Worm (Caenorhabditis elegans): ENCODE results near the gene hsb-1.

Gene hsb-1

ce11 chrIV:12583181-12583580 is 16.2 kb upstream of the hsb-1 start:
- TF ChIP-seq unc-42 (tag; optimal IDR thresholded peaks at IDR 0.05) (peak; percentile 60), ceh-31 (tag; optimal IDR thresholded peaks at IDR 0.05) (peak; percentile 21), unc-86 (tag; optimal IDR thresholded peaks at IDR 0.05) (no peak)

ce11 chrIV:12581046-12581445 is 14.0 kb upstream of the hsb-1 start, which contains the start of gene K08E7.6:
TSS of gene K08E7.6 (minus strand) at chrIV:12581146.
- TF ChIP-seq npax-4 (tag; optimal IDR thresholded peaks at IDR 0.05) (no peak), pqm-1 (tag; optimal IDR thresholded peaks at IDR 0.05) (no peak), ttx-3 (tag; optimal IDR thresholded peaks at IDR 0.05) (no peak), sdc-2 (tag; optimal IDR thresholded peaks at IDR 0.05) (no peak), zip-5 (tag; optimal IDR thresholded peaks at IDR 0.05) (no peak), madf-2 (tag; optimal IDR thresholded peaks at IDR 0.05) (no peak), K09A11.1 (tag; optimal IDR thresholded peaks at IDR 0.05; ENCODE audit: insufficient read depth) (no peak), ets-4 (tag; optimal IDR thresholded peaks at IDR 0.05) (no peak), pat-9 (tag; optimal IDR thresholded peaks at IDR 0.05) (no peak)

DNA sequence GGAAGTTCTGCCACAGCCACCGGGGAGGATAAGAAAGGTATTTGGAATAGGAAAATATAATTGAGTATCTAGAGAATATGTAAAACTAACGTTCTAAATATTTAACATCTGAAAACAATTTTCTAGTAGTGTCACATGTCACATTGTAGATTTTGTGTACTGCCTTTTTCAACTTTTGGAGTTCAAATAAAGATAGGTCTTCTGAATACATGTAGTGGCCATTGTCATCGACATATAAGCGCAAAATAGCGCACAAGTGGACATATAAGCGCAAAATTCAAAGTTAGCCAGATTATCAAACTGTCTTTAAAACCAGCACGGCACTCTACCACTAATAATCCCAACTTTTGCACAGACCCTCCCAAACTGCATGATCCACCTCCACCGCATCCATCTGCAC is 7.2 kb upstream of the hsb-1 start:
- no peak for TF ChIP-seq elt-4 (tag; optimal IDR thresholded peaks at IDR 0.05)
- no peak for TF ChIP-seq F13H6.1 (tag; optimal IDR thresholded peaks at IDR 0.05)
- no peak for TF ChIP-seq hlh-15 (tag; optimal IDR thresholded peaks at IDR 0.05)
- no peak for TF ChIP-seq ahr-1 (tag; optimal IDR thresholded peaks at IDR 0.05)
- no peak for TF ChIP-seq unc-3 (GFP tag; conservative IDR thresholded peaks at IDR 0.05)
- TF ChIP-seq unc-3 (tag; optimal IDR thresholded peaks at IDR 0.05) = no peak
- TF ChIP-seq fkh-10 (GFP tag; optimal IDR thresholded peaks at IDR 0.05) = no peak
- TF ChIP-seq elt-2 (tag; optimal IDR thresholded peaks at IDR 0.05) = no peak
- TF ChIP-seq eyg-1 (tag; optimal IDR thresholded peaks at IDR 0.05) = no peak
- no peak for TF ChIP-seq pax-1 (tag; optimal IDR thresholded peaks at IDR 0.05)
- no peak for TF ChIP-seq ceh-48 (tag; optimal IDR thresholded peaks at IDR 0.05)
- no peak for TF ChIP-seq lim-6 (tag; optimal IDR thresholded peaks at IDR 0.05)
- no peak for TF ChIP-seq ceh-30 (tag; optimal IDR thresholded peaks at IDR 0.05)
- no peak for TF ChIP-seq che-1 (tag; optimal IDR thresholded peaks at IDR 0.05)
- no peak for TF ChIP-seq fax-1 (tag; optimal IDR thresholded peaks at IDR 0.05)
- no peak for TF ChIP-seq ref-2 (tag; optimal IDR thresholded peaks at IDR 0.05)

DNA sequence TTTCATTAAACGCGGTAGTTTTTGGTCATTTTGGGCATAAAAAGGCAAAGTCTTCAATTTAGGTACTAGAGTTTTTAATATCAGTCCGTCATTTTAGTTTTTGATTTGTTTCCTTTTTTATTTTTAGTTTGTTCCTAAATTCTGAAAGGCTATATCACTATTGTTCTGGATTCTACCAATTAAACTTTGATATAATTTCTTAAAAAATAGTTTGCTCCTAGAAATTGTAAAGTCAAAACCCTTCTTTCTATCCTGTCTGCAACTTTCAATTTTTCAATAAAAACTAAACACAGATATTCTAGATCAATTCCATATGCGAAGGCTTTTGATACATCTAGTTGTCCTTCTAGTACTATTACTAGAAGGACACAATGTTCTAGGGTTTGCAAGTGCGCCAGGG is 6.0 kb upstream of the hsb-1 start, which contains the start of gene K08E7.5:
Gene K08E7.5 (plus strand): TSS at position 301 of the 400 bp plus-strand sequence.
- no peak for TF ChIP-seq nhr-11 (tag; optimal IDR thresholded peaks at IDR 0.05)
- no peak for TF ChIP-seq ceh-24 (tag; optimal IDR thresholded peaks at IDR 0.05)
- no peak for TF ChIP-seq madf-2 (tag; optimal IDR thresholded peaks at IDR 0.05)
- no peak for TF ChIP-seq mec-3 (tag; optimal IDR thresholded peaks at IDR 0.05; ENCODE audit: borderline replicate concordance)
- no peak for TF ChIP-seq fkh-6 (tag; optimal IDR thresholded peaks at IDR 0.05)
- TF ChIP-seq F13H6.1 (tag; optimal IDR thresholded peaks at IDR 0.05) = no peak
- TF ChIP-seq K09A11.1 (tag; optimal IDR thresholded peaks at IDR 0.05; ENCODE audit: insufficient read depth) = no peak
- no peak for TF ChIP-seq hlh-30 (tag; optimal IDR thresholded peaks at IDR 0.05; ENCODE audit: insufficient read depth)
- no peak for TF ChIP-seq elt-4 (tag; optimal IDR thresholded peaks at IDR 0.05)
- TF ChIP-seq ets-4 (tag; optimal IDR thresholded peaks at IDR 0.05) = no peak
- TF ChIP-seq zip-5 (tag; optimal IDR thresholded peaks at IDR 0.05) = no peak
- no peak for TF ChIP-seq ceh-6 (GFP tag; optimal IDR thresholded peaks at IDR 0.05)
- TF ChIP-seq fkh-10 (GFP tag; optimal IDR thresholded peaks at IDR 0.05) = no peak
- TF ChIP-seq ceh-18 (tag; optimal IDR thresholded peaks at IDR 0.05) = no peak
- no peak for TF ChIP-seq lim-6 (tag; optimal IDR thresholded peaks at IDR 0.05)
- no peak for TF ChIP-seq ceh-9 (tag; optimal IDR thresholded peaks at IDR 0.05)
- no peak for TF ChIP-seq ztf-16 (tag; optimal IDR thresholded peaks at IDR 0.05)
- no peak for TF ChIP-seq syd-9 (tag; optimal IDR thresholded peaks at IDR 0.05)
- TF ChIP-seq ceh-34 (tag; optimal IDR thresholded peaks at IDR 0.05) = no peak

All from whole organism, late embryonic.